Worm (Caenorhabditis elegans) whole organism, L3 larva: ENCODE measurements around the gene clec-187.

ENCODE experiments used
- ZK546.5 ChIP-seq: sonication (generic microtip); optimal IDR thresholded peaks from 2 replicates; lab custom pipeline; 2017; ENCODE audit warnings: missing biosample characterization, missing genetic modification characterization
- snpc-4 ChIP-seq: fragments of 150-350 bp; optimal IDR thresholded peaks from 2 replicates; lab custom pipeline; 2014; ENCODE audit warnings: missing biosample characterization, missing genetic modification characterization

DNA sequence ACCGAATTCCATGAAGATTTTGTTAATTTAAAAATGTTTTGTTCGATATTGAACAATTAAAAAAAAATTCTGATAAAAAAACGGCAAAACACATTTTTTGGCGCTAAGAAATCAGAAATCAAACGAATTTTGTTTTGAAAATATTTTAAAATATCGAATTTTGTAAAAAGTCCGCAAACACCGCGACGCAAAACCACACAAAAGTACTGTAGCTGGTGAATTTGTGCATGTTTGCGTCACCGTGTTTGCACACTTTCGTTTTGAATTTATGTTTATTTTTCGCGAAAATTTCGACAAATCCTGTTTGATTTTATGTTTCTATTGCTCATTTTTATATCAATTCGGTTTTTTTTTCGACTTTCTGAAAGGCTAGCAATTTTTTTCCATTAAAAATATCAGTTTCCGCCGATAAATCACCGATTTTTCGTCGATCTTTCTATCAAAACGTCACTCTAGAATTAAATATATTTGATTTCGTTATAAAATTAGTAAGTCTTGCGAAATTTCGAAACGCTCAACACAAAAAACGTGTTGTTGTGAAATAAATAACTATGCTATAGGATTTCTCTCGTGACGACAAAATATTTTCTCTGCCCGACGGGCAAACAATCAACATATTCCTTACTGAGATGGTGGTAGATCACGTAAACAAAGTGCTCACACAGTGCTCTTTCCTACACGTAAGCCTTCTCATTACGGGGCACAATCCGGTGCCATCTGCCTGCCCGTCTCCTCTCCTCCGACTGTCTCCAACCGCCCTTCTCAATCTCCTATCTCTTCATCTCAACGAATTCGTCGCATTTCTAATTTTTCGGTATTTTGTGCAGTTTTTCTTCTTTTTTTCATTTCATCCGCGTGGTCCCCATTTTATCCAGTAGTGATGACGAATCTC, 39.4 kb downstream of the clec-187 start:
- TF ChIP-seq snpc-4 (tag; lab: Kevin White, UChicago) (no peak), ZK546.5 (tag; lab: Kevin White, UChicago) (no peak)
